Fruit fly (Drosophila melanogaster) whole organism: ENCODE data around the gene CG17344.

Experiments used
- CG8478 ChIP-seq: fragments of >200 bp; optimal IDR thresholded peaks from 2 replicates; lab custom pipeline; 2018; ENCODE audit warnings: inconsistent platforms
- Dll ChIP-seq: fragments of >200 bp; optimal IDR thresholded peaks from 2 replicates; lab custom pipeline; 2017
- EcR ChIP-seq, 2 experiments: fragments of >200 bp; optimal IDR thresholded peaks; 2 replicates each; lab custom pipeline; 2017; ENCODE audit warnings: missing biosample characterization in 2 of 2, missing genetic modification characterization in 2 of 2, missing genetic modification reagents in 2 of 2
- pan ChIP-seq: fragments of >200 bp; optimal IDR thresholded peaks from 2 replicates; lab custom pipeline; 2017
- psq ChIP-seq: fragments of >200 bp; optimal IDR thresholded peaks from 2 replicates; lab custom pipeline; 2017
- usp ChIP-seq: fragments of >200 bp; optimal IDR thresholded peaks from 2 replicates; lab custom pipeline; 2017; ENCODE audit warnings: missing biosample characterization, missing genetic modification characterization, mixed read lengths

dm6 chr2L:19071713-19072112 lies 30.1 kb upstream of the CG17344 start:
- TF ChIP-seq psq (lab: Kevin White, UChicago) (no peak), pan (lab: Kevin White, UChicago) (no peak), Dll (no peak), CG8478 (lab: Kevin White, UChicago) (no peak), usp (GFP tag; lab: Kevin White, UChicago) (no peak), EcR (GFP tag; optimal IDR thresholded peaks at IDR 0.05; lab: Kevin White, UChicago) (no peak)
